Fruit fly (Drosophila melanogaster): Measurements from ENCODE around the gene Tomosyn.
A peak's percentile ranks its signal among the peaks of the same experiment; 100 is the strongest.

The Tomosyn gene

DNA sequence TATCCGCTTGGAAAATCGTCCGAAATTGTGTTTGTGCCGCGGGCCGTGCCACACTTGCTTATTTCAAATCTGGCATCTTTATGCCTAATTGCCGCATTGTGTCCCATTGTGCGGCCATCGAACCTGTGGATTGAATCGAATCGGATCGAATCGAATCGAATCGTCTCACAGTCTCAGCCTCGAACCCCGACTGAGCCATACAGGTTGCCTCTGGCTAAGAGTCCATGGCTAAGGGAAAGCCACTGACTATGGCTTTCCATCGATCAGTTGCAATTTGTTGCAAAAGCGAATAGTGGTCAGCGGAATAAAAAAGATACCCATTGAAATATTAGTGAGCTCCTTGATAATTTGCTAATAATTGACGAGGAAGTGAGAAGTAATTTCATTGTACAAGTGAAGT lies 7.4 kb upstream of the Tomosyn start, which contains the start of gene CG15728:
TSS of gene CG15728 (plus strand) at position 301 of the 400 bp plus-strand sequence.
- TF ChIP-seq Clk (GFP tag; optimal IDR thresholded peaks at IDR 0.05) (no peak), CG1620 (GFP tag; optimal IDR thresholded peaks at IDR 0.05) (no peak), kay (GFP tag; ENCODE audit: borderline replicate concordance) (no peak), pad (GFP tag; optimal IDR thresholded peaks at IDR 0.05) (no peak), CG14711 (tag; optimal IDR thresholded peaks at IDR 0.05) (no peak), cic (GFP tag; optimal IDR thresholded peaks at IDR 0.05) (no peak), Mnt (GFP tag; optimal IDR thresholded peaks at IDR 0.05) (no peak), Hr96 (GFP tag; optimal IDR thresholded peaks at IDR 0.05) (no peak), bab1 (GFP tag; optimal IDR thresholded peaks at IDR 0.05) (no peak), ovo (GFP tag; optimal IDR thresholded peaks at IDR 0.05) (no peak), CG7045 (GFP tag; optimal IDR thresholded peaks at IDR 0.05) (no peak), CG7101 (tag; optimal IDR thresholded peaks at IDR 0.05) (no peak)

DNA sequence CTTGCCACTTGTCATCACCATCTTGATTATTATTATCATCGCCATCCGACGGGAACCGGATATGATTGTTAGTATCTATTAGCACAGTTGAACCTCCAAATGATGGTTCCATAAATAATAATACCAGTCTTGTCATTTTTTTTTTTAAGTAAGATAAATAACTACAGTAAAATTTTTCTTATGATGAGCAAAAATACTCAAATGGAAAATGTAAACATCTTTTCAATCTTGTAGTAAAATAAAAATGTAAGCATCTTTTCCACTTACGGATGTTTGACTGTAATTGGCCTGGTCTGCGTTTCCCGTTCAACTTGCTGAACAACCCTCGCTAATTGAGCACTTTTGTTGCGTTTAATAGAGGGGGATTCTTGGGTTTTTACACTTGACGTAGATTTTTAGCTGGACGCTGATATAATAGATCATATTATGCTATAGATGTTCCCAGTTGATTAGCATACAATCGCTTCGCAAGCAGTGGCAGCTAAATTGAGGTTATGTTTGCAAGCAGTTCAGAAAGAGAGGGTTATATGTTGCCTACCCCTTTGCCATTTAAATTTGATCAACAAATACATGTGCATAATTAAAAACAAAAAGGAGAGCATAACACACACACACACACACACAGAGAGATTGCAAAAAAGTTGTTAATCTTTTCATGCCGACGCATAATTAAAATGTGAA lies 5.7 kb upstream of the Tomosyn start:
- TF ChIP-seq tj (GFP tag; optimal IDR thresholded peaks at IDR 0.05) (no peak), CG33017 (tag; optimal IDR thresholded peaks at IDR 0.05) (no peak), Mnt (GFP tag; optimal IDR thresholded peaks at IDR 0.05) (no peak), cic (GFP tag; optimal IDR thresholded peaks at IDR 0.05) (no peak), CG12768 (GFP tag; optimal IDR thresholded peaks at IDR 0.05) (no peak), pad (GFP tag; optimal IDR thresholded peaks at IDR 0.05) (no peak), CG5204 (GFP tag; optimal IDR thresholded peaks at IDR 0.05) (no peak), CG14711 (tag; optimal IDR thresholded peaks at IDR 0.05) (no peak), cnc (optimal IDR thresholded peaks at IDR 0.05) (no peak), Hr96 (GFP tag; optimal IDR thresholded peaks at IDR 0.05) (no peak), kay (GFP tag; ENCODE audit: borderline replicate concordance) (no peak), toe (GFP tag; optimal IDR thresholded peaks at IDR 0.05) (no peak), CG7045 (GFP tag; optimal IDR thresholded peaks at IDR 0.05) (no peak), CG1620 (GFP tag; optimal IDR thresholded peaks at IDR 0.05) (no peak), bab1 (GFP tag; optimal IDR thresholded peaks at IDR 0.05) (no peak), ovo (GFP tag; optimal IDR thresholded peaks at IDR 0.05) (no peak)

DNA sequence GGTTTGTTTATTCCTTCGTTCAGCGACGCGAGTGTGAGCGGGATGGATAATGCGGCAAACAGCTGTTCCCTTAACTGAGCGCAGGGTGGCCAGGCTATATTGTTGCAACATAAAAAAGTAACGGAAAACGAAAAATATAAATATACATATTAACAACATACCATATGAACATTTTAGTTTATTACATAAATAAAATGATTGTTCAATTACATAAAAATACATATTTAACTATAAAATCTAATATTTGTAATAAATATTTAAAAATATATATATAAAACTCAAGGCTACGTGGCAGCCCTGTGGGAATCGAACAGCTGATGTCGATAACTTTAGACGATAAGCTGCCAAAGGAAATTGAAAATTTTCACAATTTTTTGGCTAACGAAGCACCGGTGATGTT lies 1.8 kb upstream of the Tomosyn start, which contains the start of the genes Aven and CG2540:
TSS of gene Aven (minus strand) at position 77 of the 400 bp plus-strand sequence.
TSS of gene CG2540 (plus strand) at position 315 of the 400 bp plus-strand sequence.
- TF ChIP-seq ovo (GFP tag; optimal IDR thresholded peaks at IDR 0.05) (peak; percentile 87), bab1 (GFP tag; optimal IDR thresholded peaks at IDR 0.05) (peak; percentile 94), CG33017 (tag; optimal IDR thresholded peaks at IDR 0.05) (peak; percentile 87), CG5204 (GFP tag; optimal IDR thresholded peaks at IDR 0.05) (no peak), cnc (optimal IDR thresholded peaks at IDR 0.05) (no peak), CG14711 (tag; optimal IDR thresholded peaks at IDR 0.05) (peak; percentile 99), Mnt (GFP tag; optimal IDR thresholded peaks at IDR 0.05) (peak; percentile 64), CG7045 (GFP tag; optimal IDR thresholded peaks at IDR 0.05) (peak; percentile 74), CG12768 (GFP tag; optimal IDR thresholded peaks at IDR 0.05) (peak; percentile 71), Hr96 (GFP tag; optimal IDR thresholded peaks at IDR 0.05) (no peak), pad (GFP tag; optimal IDR thresholded peaks at IDR 0.05) (peak; percentile 75), CG7101 (tag; optimal IDR thresholded peaks at IDR 0.05) (peak; percentile 94), CG1620 (GFP tag; optimal IDR thresholded peaks at IDR 0.05) (peak; percentile 31), kay (GFP tag; ENCODE audit: borderline replicate concordance) (peak; percentile 37), cic (GFP tag; optimal IDR thresholded peaks at IDR 0.05) (peak; percentile 45), Clk (GFP tag; optimal IDR thresholded peaks at IDR 0.05) (peak; percentile 37), CG11617 (GFP tag; optimal IDR thresholded peaks at IDR 0.05) (peak; percentile 91), tj (GFP tag; optimal IDR thresholded peaks at IDR 0.05) (peak; percentile 69), toe (GFP tag; optimal IDR thresholded peaks at IDR 0.05) (peak; percentile 34), Crg-1 (GFP tag; optimal IDR thresholded peaks at IDR 0.05) (peak; percentile 66)

DNA sequence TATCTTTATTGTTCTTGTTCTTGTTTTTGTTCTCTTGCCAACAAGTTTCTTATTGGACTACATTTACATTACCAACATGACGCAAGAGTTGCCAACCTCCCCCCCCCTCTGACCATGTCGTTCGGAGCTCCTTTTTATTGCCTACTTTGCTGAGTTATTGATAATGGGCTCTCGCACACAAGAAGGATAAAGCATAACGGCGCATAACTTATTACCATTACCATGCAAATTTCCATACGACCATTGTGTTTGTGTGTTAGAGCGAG lies 685 bp downstream of the Tomosyn start:
- no peak for TF ChIP-seq Mnt (GFP tag; optimal IDR thresholded peaks at IDR 0.05)
- TF ChIP-seq Crg-1 (GFP tag; optimal IDR thresholded peaks at IDR 0.05), result no peak
- no peak for TF ChIP-seq tj (GFP tag; optimal IDR thresholded peaks at IDR 0.05)
- no peak for TF ChIP-seq CG1620 (GFP tag; optimal IDR thresholded peaks at IDR 0.05)

DNA sequence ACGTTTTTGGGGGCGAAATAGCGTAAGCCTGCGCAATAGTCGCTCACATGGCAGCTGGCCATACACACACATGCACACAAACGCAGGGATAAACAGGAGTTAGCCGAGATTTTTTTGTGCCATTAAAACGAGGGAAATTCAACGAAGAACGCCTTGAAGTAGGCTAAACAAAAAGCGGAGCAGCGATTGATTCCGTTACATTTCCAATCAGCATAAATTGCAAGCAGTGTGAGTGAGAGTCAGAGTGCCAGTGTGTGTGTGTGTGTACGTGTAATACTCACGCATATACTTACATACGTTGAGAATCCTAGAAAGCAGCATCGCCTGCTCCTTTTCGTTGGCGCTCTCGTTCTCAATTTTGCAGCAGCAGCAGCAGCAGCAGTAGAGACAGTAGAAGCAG lies 1.8 kb downstream of the Tomosyn start:
- TF ChIP-seq cic (GFP tag; optimal IDR thresholded peaks at IDR 0.05) (no peak), pad (GFP tag; optimal IDR thresholded peaks at IDR 0.05) (no peak), ovo (GFP tag; optimal IDR thresholded peaks at IDR 0.05) (no peak), bab1 (GFP tag; optimal IDR thresholded peaks at IDR 0.05) (no peak), tj (GFP tag; optimal IDR thresholded peaks at IDR 0.05) (no peak), Clk (GFP tag; optimal IDR thresholded peaks at IDR 0.05) (no peak), kay (GFP tag; ENCODE audit: borderline replicate concordance) (no peak), CG5204 (GFP tag; optimal IDR thresholded peaks at IDR 0.05) (no peak), CG1620 (GFP tag; optimal IDR thresholded peaks at IDR 0.05) (no peak), CG11617 (GFP tag; optimal IDR thresholded peaks at IDR 0.05) (no peak), toe (GFP tag; optimal IDR thresholded peaks at IDR 0.05) (no peak)

DNA sequence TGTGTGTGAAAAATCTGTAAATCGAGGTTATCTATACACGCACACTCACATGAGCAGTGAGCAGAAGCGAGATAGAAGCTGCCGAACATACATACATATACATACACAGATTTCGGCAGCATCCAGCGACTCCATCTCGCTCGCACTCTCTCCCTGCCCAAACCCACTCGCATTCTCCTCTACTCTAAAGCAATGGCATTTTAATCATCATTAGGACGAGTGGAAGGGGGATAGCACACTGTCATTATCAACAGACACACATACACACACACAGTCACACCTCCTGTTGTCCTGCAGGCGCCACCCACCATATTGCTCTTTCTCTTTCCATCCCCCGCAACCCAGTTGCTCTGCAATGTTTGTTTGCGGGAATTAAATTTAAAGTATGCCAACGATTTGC lies 2.6 kb downstream of the Tomosyn start:
- TF ChIP-seq Mnt (GFP tag; optimal IDR thresholded peaks at IDR 0.05) (no peak), CG7101 (tag; optimal IDR thresholded peaks at IDR 0.05) (no peak), tj (GFP tag; optimal IDR thresholded peaks at IDR 0.05) (no peak)

DNA sequence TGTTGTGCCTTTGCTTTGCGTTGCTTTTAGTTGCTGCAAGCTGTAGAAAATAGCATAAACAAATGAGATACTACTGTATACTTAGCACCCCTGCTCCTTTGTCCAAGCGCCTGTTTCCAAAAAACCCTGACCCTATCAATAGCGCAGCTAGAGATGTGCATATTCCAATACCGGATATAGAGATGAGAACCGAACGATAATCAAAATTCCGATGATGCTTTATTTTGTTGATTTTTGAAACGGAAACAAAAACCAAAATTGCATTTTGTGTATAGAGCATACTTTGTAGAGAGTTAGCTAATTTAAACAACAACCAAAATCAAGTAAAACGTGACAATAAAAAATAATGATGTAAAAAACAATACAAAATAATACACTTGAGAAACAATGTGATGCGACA lies 14.0 kb downstream of the Tomosyn start:
- TF ChIP-seq Hr96 (GFP tag; optimal IDR thresholded peaks at IDR 0.05) (no peak), cnc (optimal IDR thresholded peaks at IDR 0.05) (no peak), kay (GFP tag; ENCODE audit: borderline replicate concordance) (peak; percentile 44), toe (GFP tag; optimal IDR thresholded peaks at IDR 0.05) (no peak), Mnt (GFP tag; optimal IDR thresholded peaks at IDR 0.05) (no peak), CG7101 (tag; optimal IDR thresholded peaks at IDR 0.05) (no peak), CG12768 (GFP tag; optimal IDR thresholded peaks at IDR 0.05) (no peak), Clk (GFP tag; optimal IDR thresholded peaks at IDR 0.05) (no peak), CG14711 (tag; optimal IDR thresholded peaks at IDR 0.05) (no peak)

Measured in whole organism, adult.